Worm (Caenorhabditis elegans) whole organism, young adult: Measurements from ENCODE around the gene R05D3.9.

Experiments
- B0336.3 ChIP-seq: fragments of 200-800 bp; sonication (Bioruptor generic); IDR thresholded peaks from 2 replicates; pipeline ENCODE4 v1.3.6; 2022; ENCODE audit warnings: missing genetic modification characterization, missing compliant biosample characterization
- C06A6.2 ChIP-seq: fragments of 200-800 bp; sonication (Bioruptor generic); conservative IDR thresholded peaks from 2 replicates; pipeline ENCODE4 v1.3.6; 2022; ENCODE audit warnings: missing genetic modification characterization, missing compliant biosample characterization
- F33H1.4 ChIP-seq: fragments of 200-800 bp; sonication (Bioruptor generic); IDR thresholded peaks from 2 replicates; pipeline ENCODE4 v1.3.6; 2022; ENCODE audit warnings: missing genetic modification reagents, missing genetic modification characterization, missing compliant biosample characterization
- F37B4.10 ChIP-seq: fragments of 200-800 bp; sonication (Bioruptor generic); IDR thresholded peaks from 2 replicates; pipeline ENCODE4 v1.3.6; 2022; ENCODE audit warnings: missing genetic modification characterization, missing compliant biosample characterization
- F39B2.1 ChIP-seq: fragments of 200-800 bp; sonication (Bioruptor generic); IDR thresholded peaks from 2 replicates; pipeline ENCODE4 v1.3.6; 2022; ENCODE audit warnings: missing genetic modification reagents, missing genetic modification characterization, missing compliant biosample characterization
- T26A5.8 ChIP-seq: sonication (generic microtip); optimal IDR thresholded peaks from 2 replicates; lab custom pipeline; 2016; ENCODE audit warnings: missing genetic modification characterization, missing compliant biosample characterization
- Y53F4B.3 ChIP-seq: fragments of 200-800 bp; sonication (Bioruptor generic); IDR thresholded peaks from 2 replicates; pipeline ENCODE4 v1.3.6; 2022; ENCODE audit warnings: missing genetic modification reagents, missing genetic modification characterization, missing compliant biosample characterization
- Y53G8AR.9 ChIP-seq: fragments of 200-800 bp; sonication (Bioruptor generic); conservative IDR thresholded peaks from 2 replicates; pipeline ENCODE4 v1.3.6; 2022; ENCODE audit warnings: missing genetic modification reagents, missing genetic modification characterization, missing compliant biosample characterization
- Y56A3A.18 ChIP-seq: fragments of 200-800 bp; sonication (Bioruptor generic); IDR thresholded peaks from 2 replicates; pipeline ENCODE4 v1.3.6; 2022; ENCODE audit warnings: missing genetic modification reagents, missing genetic modification characterization, missing compliant biosample characterization
- Y79H2A.3 ChIP-seq: fragments of 200-800 bp; sonication (Bioruptor generic); conservative IDR thresholded peaks from 2 replicates; pipeline ENCODE4 v1.3.6; 2022; ENCODE audit warnings: missing genetic modification reagents, missing genetic modification characterization, missing compliant biosample characterization
- Y95B8A.8 ChIP-seq: fragments of 200-800 bp; sonication (Bioruptor generic); IDR thresholded peaks from 2 replicates; pipeline ENCODE4 v1.3.6; 2022; ENCODE audit warnings: missing genetic modification reagents, missing genetic modification characterization, missing compliant biosample characterization
- akir-1 ChIP-seq: fragments of 200-800 bp; sonication (Bioruptor generic); optimal IDR thresholded peaks from 2 replicates; lab custom pipeline; 2018; ENCODE audit warnings: mild to moderate bottlenecking, missing genetic modification characterization, moderate library complexity, missing compliant biosample characterization
- atf-7 ChIP-seq: sonication (generic microtip); optimal IDR thresholded peaks from 2 replicates; lab custom pipeline; 2017; ENCODE audit warnings: mild to moderate bottlenecking, missing genetic modification characterization, missing compliant biosample characterization
- athp-1 ChIP-seq: sonication (generic microtip); optimal IDR thresholded peaks from 2 replicates; lab custom pipeline; 2017; ENCODE audit warnings: mild to moderate bottlenecking, missing genetic modification characterization, missing compliant biosample characterization
- attf-3 ChIP-seq: fragments of 200-800 bp; sonication (Bioruptor generic); conservative IDR thresholded peaks from 2 replicates; pipeline ENCODE4 v1.3.6; 2022; ENCODE audit warnings: missing genetic modification reagents, missing genetic modification characterization, missing compliant biosample characterization
- ccch-3 ChIP-seq: fragments of 200-800 bp; sonication (Bioruptor generic); optimal IDR thresholded peaks from 2 replicates; lab custom pipeline; 2018; ENCODE audit warnings: mild to moderate bottlenecking, missing genetic modification characterization, missing compliant biosample characterization
- cebp-1 ChIP-seq, 2 experiments: fragments of 200-800 bp in 1 of 2; sonication (Bioruptor generic) in 1 of 2; sonication (generic microtip) in 1 of 2; IDR thresholded peaks in 1 of 2; optimal IDR thresholded peaks in 1 of 2; 2 replicates each; pipeline versions ENCODE4 v1.3.6 to Lab custom; 2017 to 2022; ENCODE audit warnings: missing compliant biosample characterization in 2 of 2, missing genetic modification characterization in 2 of 2, mild to moderate bottlenecking in 1 of 2, missing genetic modification reagents in 1 of 2, moderate library complexity in 1 of 2
- ceh-79 ChIP-seq: sonication (generic microtip); optimal IDR thresholded peaks from 2 replicates; lab custom pipeline; 2017; ENCODE audit warnings: mild to moderate bottlenecking, missing genetic modification characterization, missing compliant biosample characterization
- dox-1 ChIP-seq: fragments of 200-800 bp; sonication (Bioruptor generic); IDR thresholded peaks from 2 replicates; pipeline ENCODE4 v1.3.6; 2022; ENCODE audit warnings: missing genetic modification reagents, missing genetic modification characterization, missing compliant biosample characterization
- dpff-1 ChIP-seq: sonication (generic microtip); optimal IDR thresholded peaks from 2 replicates; lab custom pipeline; 2017; ENCODE audit warnings: mild to moderate bottlenecking, missing genetic modification characterization, missing compliant biosample characterization
- egl-18 ChIP-seq: fragments of 200-800 bp; sonication (Bioruptor generic); IDR thresholded peaks from 2 replicates; pipeline ENCODE4 v1.3.6; 2022; ENCODE audit warnings: missing genetic modification reagents, missing genetic modification characterization, missing compliant biosample characterization
- egl-44 ChIP-seq: fragments of 200-800 bp; sonication (Bioruptor generic); IDR thresholded peaks from 2 replicates; pipeline ENCODE4 v1.3.6; 2022; ENCODE audit warnings: missing genetic modification reagents, missing genetic modification characterization, missing compliant biosample characterization
- hmg-1.2 ChIP-seq: fragments of 200-800 bp; sonication (Bioruptor generic); IDR thresholded peaks from 2 replicates; pipeline ENCODE4 v1.3.6; 2022; ENCODE audit warnings: missing genetic modification reagents, missing genetic modification characterization, missing compliant biosample characterization
- hrde-1 ChIP-seq: sonication (generic microtip); optimal IDR thresholded peaks from 2 replicates; lab custom pipeline; 2016; ENCODE audit warnings: missing genetic modification characterization, mild to moderate bottlenecking, missing compliant biosample characterization, moderate library complexity, missing genotype, missing genetic modification reagents, borderline replicate concordance
- let-607 ChIP-seq, 2 experiments: fragments of 200-800 bp in 1 of 2; sonication (Bioruptor generic) in 1 of 2; sonication (generic microtip) in 1 of 2; optimal IDR thresholded peaks; 2 replicates each; lab custom pipeline; 2016 to 2018; ENCODE audit warnings: mild to moderate bottlenecking in 2 of 2, missing compliant biosample characterization in 2 of 2, missing genetic modification characterization in 2 of 2, moderate library complexity in 2 of 2, missing genotype in 1 of 2
- lin-26 ChIP-seq: fragments of 200-800 bp; sonication (Bioruptor generic); IDR thresholded peaks from 2 replicates; pipeline ENCODE4 v1.3.6; 2022; ENCODE audit warnings: missing genetic modification reagents, missing genetic modification characterization, missing compliant biosample characterization
- lin-35 ChIP-seq, 3 experiments: fragments of 150-350 bp in 2 of 3; sonication (generic microtip) in 1 of 3; optimal IDR thresholded peaks; 2 replicates each; lab custom pipeline; 2014 to 2018; ENCODE audit warnings: missing biosample characterization in 3 of 3, missing genetic modification characterization in 3 of 3, missing genetic modification reagents in 3 of 3
- lin-54 ChIP-seq: fragments of 200-800 bp; sonication (Bioruptor generic); optimal IDR thresholded peaks from 2 replicates; lab custom pipeline; 2018; ENCODE audit warnings: mild to moderate bottlenecking, missing genetic modification characterization, missing compliant biosample characterization
- madf-10 ChIP-seq: sonication (generic microtip); optimal IDR thresholded peaks from 2 replicates; lab custom pipeline; 2016; ENCODE audit warnings: mild to moderate bottlenecking, missing genetic modification characterization, missing compliant biosample characterization
- madf-8 ChIP-seq: fragments of 200-800 bp; sonication (Bioruptor generic); conservative IDR thresholded peaks from 2 replicates; pipeline ENCODE4 v1.3.6; 2022; ENCODE audit warnings: missing genetic modification reagents, missing genetic modification characterization, missing compliant biosample characterization
- nhr-120 ChIP-seq: fragments of 200-800 bp; sonication (Bioruptor generic); IDR thresholded peaks from 2 replicates; pipeline ENCODE4 v1.3.6; 2022; ENCODE audit warnings: missing genetic modification characterization, missing compliant biosample characterization
- nhr-80 ChIP-seq: sonication (generic microtip); optimal IDR thresholded peaks from 2 replicates; lab custom pipeline; 2016; ENCODE audit warnings: missing genetic modification characterization, missing compliant biosample characterization
- pbrm-1 ChIP-seq: fragments of 200-800 bp; sonication (Bioruptor generic); IDR thresholded peaks from 2 replicates; pipeline ENCODE4 v1.3.6; 2022; ENCODE audit warnings: missing genetic modification reagents, missing genetic modification characterization, missing compliant biosample characterization
- repo-1 ChIP-seq: sonication (generic microtip); optimal IDR thresholded peaks from 2 replicates; lab custom pipeline; 2017; ENCODE audit warnings: mild to moderate bottlenecking, missing genetic modification characterization, missing compliant biosample characterization
- sdz-38 ChIP-seq: sonication (generic microtip); optimal IDR thresholded peaks from 2 replicates; lab custom pipeline; 2016; ENCODE audit warnings: missing genotype, missing genetic modification characterization, missing compliant biosample characterization
- snpc-1.3 ChIP-seq: sonication (generic microtip); optimal IDR thresholded peaks from 2 replicates; lab custom pipeline; 2017; ENCODE audit warnings: missing genetic modification characterization, mild to moderate bottlenecking, missing compliant biosample characterization, antibody characterized with exemption, moderate library complexity, missing genotype, missing genetic modification reagents; ENCODE audit not compliant: insufficient read depth
- snpc-3.4 ChIP-seq: sonication (generic microtip); optimal IDR thresholded peaks from 2 replicates; lab custom pipeline; 2017; ENCODE audit warnings: missing genetic modification characterization, mild to moderate bottlenecking, missing compliant biosample characterization, antibody characterized with exemption, moderate library complexity, missing genotype, missing genetic modification reagents
- somi-1 ChIP-seq: fragments of 200-800 bp; sonication (Bioruptor generic); optimal IDR thresholded peaks from 2 replicates; lab custom pipeline; 2018; ENCODE audit warnings: mild to moderate bottlenecking, missing genetic modification characterization, missing compliant biosample characterization
- sptf-2 ChIP-seq: fragments of 200-800 bp; sonication (Bioruptor generic); optimal IDR thresholded peaks from 2 replicates; lab custom pipeline; 2018; ENCODE audit warnings: mild to moderate bottlenecking, missing genetic modification characterization, missing compliant biosample characterization
- tbp1 ChIP-seq: fragments of 200-800 bp; sonication (Bioruptor generic); optimal IDR thresholded peaks from 2 replicates; lab custom pipeline; 2018; ENCODE audit warnings: mild to moderate bottlenecking, missing genetic modification characterization, missing compliant biosample characterization
- tlf-1 ChIP-seq: fragments of 200-800 bp; sonication (Bioruptor generic); optimal IDR thresholded peaks from 2 replicates; lab custom pipeline; 2018; ENCODE audit warnings: mild to moderate bottlenecking, missing genetic modification characterization, missing compliant biosample characterization
- ztf-28 ChIP-seq: fragments of 200-800 bp; sonication (Bioruptor generic); IDR thresholded peaks from 2 replicates; pipeline ENCODE4 v1.3.6; 2022; ENCODE audit warnings: missing genetic modification reagents, missing genetic modification characterization, missing compliant biosample characterization

The R05D3.9 gene

ce11 chrIII:8325574-8326513, 42.7 kb downstream of the R05D3.9 start, which contains the start of gene ZC262.13:
ZC262.13 (plus strand) TSS chrIII:8326214.
- TF ChIP-seq let-607 (tag; optimal IDR thresholded peaks at IDR 0.05; lab: Kevin White, UChicago) (peak in 1 of 2 experiments; percentile 42), F33H1.4 (GFP tag; lab: Robert Waterston, UW) (no peak), Y79H2A.3 (GFP tag; lab: Robert Waterston, UW) (peak; percentile 30; the same call in 1 of the 2 replicates), B0336.3 (GFP tag; lab: Robert Waterston, UW) (peak; percentile 34; the same call in 1 of the 2 replicates), nhr-80 (peak; percentile 73), sptf-2 (GFP tag; lab: Kevin White, UChicago) (no peak), atf-7 (peak; percentile 41), cebp-1 (GFP tag; IDR thresholded peaks at IDR 0.05; lab: Robert Waterston, UW) (peak; percentile 60; the same call in 1 of the 2 replicates), cebp-1 (tag; optimal IDR thresholded peaks at IDR 0.05; lab: Kevin White, UChicago) (peak; percentile 80), Y95B8A.8 (peak; percentile 79), tlf-1 (GFP tag; lab: Kevin White, UChicago) (no peak), Y53G8AR.9 (GFP tag; lab: Robert Waterston, UW) (0 out of 2 replicates have a peak, but pooled peaks have one; percentile 52), nhr-120 (GFP tag; lab: Robert Waterston, UW) (no peak), madf-10 (tag; lab: Kevin White, UChicago) (peak; percentile 2), hmg-1.2 (GFP tag; lab: Robert Waterston, UW) (0 out of 2 replicates have a peak, but pooled peaks have one; percentile 17), Y56A3A.18 (0 out of 2 replicates have a peak, but pooled peaks have one; percentile 43), egl-44 (0 out of 2 replicates have a peak, but pooled peaks have one; percentile 17), lin-26 (no peak), dox-1 (GFP tag; lab: Robert Waterston, UW) (peak; percentile 7; the same call in 1 of the 2 replicates), lin-54 (GFP tag; lab: Kevin White, UChicago) (peak; percentile 6), lin-35 (GFP tag; optimal IDR thresholded peaks at IDR 0.05; lab: Kevin White, UChicago) (peak in 1 of 3 experiments; percentile 11), F37B4.10 (GFP tag; lab: Robert Waterston, UW) (no peak), ztf-28 (no peak)
- TF ChIP-seq, all 124 proteins: peak for 15

ce11 chrIII:8324412-8324811, 44.1 kb downstream of the R05D3.9 start, which contains the start of gene F10E9.12:
F10E9.12 (plus strand) TSS chrIII:8324542.
- TF ChIP-seq ceh-79 (tag; lab: Kevin White, UChicago) (no peak), nhr-80 (peak; percentile 56), snpc-1.3 (tag; lab: Kevin White, UChicago) (no peak), F39B2.1 (GFP tag; lab: Robert Waterston, UW) (no peak), tbp1 (GFP tag; lab: Kevin White, UChicago) (peak; percentile 2), ccch-3 (GFP tag; lab: Kevin White, UChicago) (no peak), pbrm-1 (GFP tag; lab: Robert Waterston, UW) (no peak), dpff-1 (tag; lab: Kevin White, UChicago) (no peak), akir-1 (GFP tag; lab: Kevin White, UChicago) (no peak), repo-1 (tag; lab: Kevin White, UChicago) (no peak), sdz-38 (tag; lab: Kevin White, UChicago) (no peak), cebp-1 (GFP tag; IDR thresholded peaks at IDR 0.05; lab: Robert Waterston, UW) (no peak), cebp-1 (tag; optimal IDR thresholded peaks at IDR 0.05; lab: Kevin White, UChicago) (peak; percentile 30), madf-8 (GFP tag; lab: Robert Waterston, UW) (no peak), Y53F4B.3 (GFP tag; lab: Robert Waterston, UW) (no peak), T26A5.8 (no peak), somi-1 (GFP tag; lab: Kevin White, UChicago) (no peak), egl-18 (GFP tag; lab: Robert Waterston, UW) (no peak), sptf-2 (GFP tag; lab: Kevin White, UChicago) (no peak), hrde-1 (tag; lab: Kevin White, UChicago) (no peak), attf-3 (no peak), C06A6.2 (GFP tag; lab: Robert Waterston, UW) (no peak), athp-1 (tag; lab: Kevin White, UChicago) (no peak), snpc-3.4 (no peak), madf-10 (tag; lab: Kevin White, UChicago) (no peak)
